Fruit fly (Drosophila melanogaster) whole organism, prepupa: ENCODE results near the gene CG4338.

Source experiments
- CG10631 ChIP-seq: fragments of 200-800 bp; sonication (Bioruptor generic); optimal IDR thresholded peaks from 2 replicates; lab custom pipeline; 2016; ENCODE audit warnings: missing biosample characterization, missing genetic modification characterization
- CG11294 ChIP-seq: fragments of 200-800 bp; sonication (Bioruptor generic); IDR thresholded peaks from 2 replicates; pipeline ENCODE4 v1.3.6; 2022; ENCODE audit warnings: missing biosample characterization, missing genetic modification characterization
- CG11762 ChIP-seq: fragments of 200-800 bp; sonication (Bioruptor generic); optimal IDR thresholded peaks from 3 replicates; lab custom pipeline; 2016; ENCODE audit warnings: missing biosample characterization, missing genetic modification characterization; ENCODE audit not compliant: insufficient read depth
- CG11902 ChIP-seq: fragments of 200-800 bp; sonication (Bioruptor generic); optimal IDR thresholded peaks from 3 replicates; lab custom pipeline; 2016; ENCODE audit warnings: missing biosample characterization, missing genetic modification characterization
- CG15336 ChIP-seq: fragments of 200-800 bp; sonication (Bioruptor generic); IDR thresholded peaks from 2 replicates; pipeline ENCODE4 v1.3.6; 2022; ENCODE audit warnings: missing biosample characterization, missing genetic modification characterization
- CG1621 ChIP-seq: fragments of 200-800 bp; sonication (Bioruptor generic); optimal IDR thresholded peaks from 3 replicates; lab custom pipeline; 2018; ENCODE audit warnings: missing biosample characterization, mild to moderate bottlenecking, missing genetic modification characterization
- CG16779 ChIP-seq: fragments of 200-800 bp; sonication (Bioruptor generic); optimal IDR thresholded peaks from 3 replicates; lab custom pipeline; 2017; ENCODE audit warnings: missing biosample characterization, mild to moderate bottlenecking, missing genetic modification characterization
- CG3032 ChIP-seq: fragments of 200-800 bp; optimal IDR thresholded peaks from 2 replicates; lab custom pipeline; 2019; ENCODE audit warnings: missing biosample characterization, mild to moderate bottlenecking, missing genetic modification characterization, moderate library complexity
- CG31627 ChIP-seq: fragments of 200-800 bp; sonication (Bioruptor generic); optimal IDR thresholded peaks from 3 replicates; lab custom pipeline; 2016; ENCODE audit warnings: missing biosample characterization, missing genetic modification characterization
- CG32006 ChIP-seq: fragments of 200-800 bp; sonication (Bioruptor generic); optimal IDR thresholded peaks from 3 replicates; lab custom pipeline; 2017; ENCODE audit warnings: missing biosample characterization, mild to moderate bottlenecking, missing genetic modification characterization
- CG34406 ChIP-seq: fragments of 200-800 bp; sonication (Bioruptor generic); optimal IDR thresholded peaks from 3 replicates; lab custom pipeline; 2016; ENCODE audit warnings: missing biosample characterization, missing genetic modification characterization
- CG4318 ChIP-seq: fragments of 200-800 bp; sonication (Bioruptor generic); optimal IDR thresholded peaks from 3 replicates; lab custom pipeline; 2017; ENCODE audit warnings: missing biosample characterization, mild to moderate bottlenecking, missing genetic modification characterization
- CG6163 ChIP-seq: fragments of 200-800 bp; sonication (Bioruptor generic); IDR thresholded peaks from 3 replicates; pipeline ENCODE4 v1.3.6; 2022; ENCODE audit warnings: missing biosample characterization, missing genetic modification characterization
- CG6276 ChIP-seq: fragments of 200-800 bp; sonication (Bioruptor generic); optimal IDR thresholded peaks from 2 replicates; lab custom pipeline; 2017; ENCODE audit warnings: missing biosample characterization, mild to moderate bottlenecking, missing genetic modification characterization
- CG6792 ChIP-seq: fragments of 200-800 bp; sonication (Bioruptor generic); optimal IDR thresholded peaks from 3 replicates; lab custom pipeline; 2016; ENCODE audit warnings: missing biosample characterization, missing genetic modification characterization
- CG6808 ChIP-seq: fragments of 200-800 bp; sonication (Bioruptor generic); optimal IDR thresholded peaks from 3 replicates; lab custom pipeline; 2017; ENCODE audit warnings: missing biosample characterization, missing genetic modification characterization, mild to moderate bottlenecking, moderate library complexity, missing genetic modification reagents
- CG6854 ChIP-seq: fragments of 200-800 bp; sonication (Bioruptor generic); optimal IDR thresholded peaks from 2 replicates; lab custom pipeline; 2017; ENCODE audit warnings: missing biosample characterization, mild to moderate bottlenecking, missing genetic modification characterization
- CG7368 ChIP-seq: fragments of 200-800 bp; sonication (Bioruptor generic); optimal IDR thresholded peaks from 3 replicates; lab custom pipeline; 2016; ENCODE audit warnings: missing biosample characterization, missing genetic modification characterization
- CG8119 ChIP-seq: fragments of 200-800 bp; sonication (Bioruptor generic); IDR thresholded peaks from 3 replicates; pipeline ENCODE4 v1.3.6; 2022; ENCODE audit warnings: missing biosample characterization, missing genetic modification characterization
- CG8319 ChIP-seq: fragments of 200-800 bp; sonication (Bioruptor generic); optimal IDR thresholded peaks from 3 replicates; lab custom pipeline; 2016; ENCODE audit warnings: missing biosample characterization, missing genetic modification characterization
- CG8632 ChIP-seq: fragments of 200-800 bp; sonication (Bioruptor generic); optimal IDR thresholded peaks from 3 replicates; lab custom pipeline; 2016; ENCODE audit warnings: missing biosample characterization, missing genetic modification characterization
- CG9139 ChIP-seq: fragments of 200-800 bp; sonication (Bioruptor generic); optimal IDR thresholded peaks from 3 replicates; lab custom pipeline; 2017; ENCODE audit warnings: missing biosample characterization, mild to moderate bottlenecking, missing genetic modification characterization
- Eip78C ChIP-seq: fragments of 200-800 bp; sonication (Bioruptor generic); peaks from one replicate; lab custom pipeline; 2016; ENCODE audit warnings: missing biosample characterization, missing genetic modification characterization
- Eip93F ChIP-seq: fragments of 200-800 bp; sonication (Bioruptor generic); optimal IDR thresholded peaks from 2 replicates; lab custom pipeline; 2016; ENCODE audit warnings: missing biosample characterization, mild to moderate bottlenecking, missing genetic modification characterization
- Ets96B ChIP-seq: fragments of 200-800 bp; optimal IDR thresholded peaks from 2 replicates; lab custom pipeline; 2019; ENCODE audit warnings: missing biosample characterization, mild to moderate bottlenecking, missing genetic modification characterization, moderate library complexity
- Gug ChIP-seq: fragments of 200-800 bp; sonication (Bioruptor generic); IDR thresholded peaks from 2 replicates; pipeline ENCODE4 v1.3.6; 2022; ENCODE audit warnings: missing biosample characterization, missing genetic modification characterization
- Hr38 ChIP-seq: sonication (Bioruptor generic); optimal IDR thresholded peaks from 2 replicates; lab custom pipeline; 2016; ENCODE audit warnings: missing biosample characterization, missing genetic modification characterization
- Hr39 ChIP-seq: fragments of 200-800 bp; sonication (Bioruptor generic); optimal IDR thresholded peaks from 2 replicates; lab custom pipeline; 2016; ENCODE audit warnings: missing biosample characterization, missing genetic modification characterization
- Lpt ChIP-seq: fragments of 200-800 bp; sonication (Bioruptor generic); optimal IDR thresholded peaks from 3 replicates; lab custom pipeline; 2016; ENCODE audit warnings: missing biosample characterization, missing genetic modification characterization
- Met ChIP-seq: fragments of 200-800 bp; sonication (Bioruptor generic); optimal IDR thresholded peaks from 3 replicates; lab custom pipeline; 2016; ENCODE audit warnings: missing biosample characterization, missing genetic modification characterization
- OdsH ChIP-seq: fragments of 200-800 bp; sonication (Bioruptor generic); optimal IDR thresholded peaks from 3 replicates; lab custom pipeline; 2016; ENCODE audit warnings: missing biosample characterization, missing genetic modification characterization
- Sox102F ChIP-seq: fragments of 200-800 bp; sonication (Bioruptor generic); optimal IDR thresholded peaks from 2 replicates; lab custom pipeline; 2016; ENCODE audit warnings: missing biosample characterization, mild to moderate bottlenecking, missing genetic modification characterization
- Sox14 ChIP-seq: fragments of 200-800 bp; sonication (Bioruptor generic); optimal IDR thresholded peaks from 3 replicates; lab custom pipeline; 2016; ENCODE audit warnings: missing biosample characterization, missing genetic modification characterization
- Sox15 ChIP-seq: fragments of 200-800 bp; sonication (Bioruptor generic); optimal IDR thresholded peaks from 3 replicates; lab custom pipeline; 2016; ENCODE audit warnings: missing biosample characterization, missing genetic modification characterization
- achi ChIP-seq: fragments of 200-800 bp; sonication (Bioruptor generic); optimal IDR thresholded peaks from 3 replicates; lab custom pipeline; 2016; ENCODE audit warnings: missing biosample characterization, missing genetic modification characterization
- cyc ChIP-seq: fragments of 200-800 bp; sonication (Bioruptor generic); optimal IDR thresholded peaks from 3 replicates; lab custom pipeline; 2016; ENCODE audit warnings: missing biosample characterization, missing genetic modification characterization
- dac ChIP-seq: fragments of 200-800 bp; sonication (Bioruptor generic); optimal IDR thresholded peaks from 2 replicates; lab custom pipeline; 2017; ENCODE audit warnings: missing biosample characterization, mild to moderate bottlenecking, missing genetic modification characterization
- dsx ChIP-seq: fragments of 200-800 bp; optimal IDR thresholded peaks from 3 replicates; lab custom pipeline; 2019; ENCODE audit warnings: missing biosample characterization, mild to moderate bottlenecking, missing genetic modification characterization, moderate library complexity; ENCODE audit not compliant: poor library complexity, severe bottlenecking
- eg ChIP-seq: fragments of 200-800 bp; sonication (Bioruptor generic); IDR thresholded peaks from 3 replicates; pipeline ENCODE4 v1.3.6; 2022; ENCODE audit warnings: missing biosample characterization, missing genetic modification characterization
- esn ChIP-seq: fragments of 200-800 bp; sonication (Bioruptor generic); optimal IDR thresholded peaks from 2 replicates; lab custom pipeline; 2016; ENCODE audit warnings: missing biosample characterization, mild to moderate bottlenecking, missing genetic modification characterization, moderate library complexity
- fd59A ChIP-seq: fragments of 200-800 bp; sonication (Bioruptor generic); optimal IDR thresholded peaks from 2 replicates; lab custom pipeline; 2017; ENCODE audit warnings: missing biosample characterization, mild to moderate bottlenecking, missing genetic modification characterization, missing genetic modification reagents
- fd85E ChIP-seq: fragments of 200-800 bp; sonication (Bioruptor generic); optimal IDR thresholded peaks from 3 replicates; lab custom pipeline; 2016; ENCODE audit warnings: missing biosample characterization, missing genetic modification characterization
- fkh ChIP-seq: fragments of 200-800 bp; sonication (Bioruptor generic); optimal IDR thresholded peaks from 3 replicates; lab custom pipeline; 2017; ENCODE audit warnings: missing biosample characterization, mild to moderate bottlenecking, missing genetic modification characterization, moderate library complexity
- lz ChIP-seq: fragments of 200-800 bp; sonication (Bioruptor generic); optimal IDR thresholded peaks from 3 replicates; lab custom pipeline; 2016; ENCODE audit warnings: missing biosample characterization, missing genetic modification characterization
- net ChIP-seq: fragments of 200-800 bp; sonication (Bioruptor generic); optimal IDR thresholded peaks from 3 replicates; lab custom pipeline; 2016; ENCODE audit warnings: missing biosample characterization, missing genetic modification characterization
- pdm3 ChIP-seq: fragments of 200-800 bp; sonication (Bioruptor generic); optimal IDR thresholded peaks from 3 replicates; lab custom pipeline; 2016; ENCODE audit warnings: missing biosample characterization, missing genetic modification characterization
- salr ChIP-seq, 2 experiments: fragments of 200-800 bp; sonication (Bioruptor generic); optimal IDR thresholded peaks; 3 replicates each; lab custom pipeline; 2016 to 2018; ENCODE audit warnings: missing biosample characterization in 2 of 2, missing genetic modification characterization in 2 of 2, mild to moderate bottlenecking in 1 of 2
- spab ChIP-seq: fragments of 200-800 bp; sonication (Bioruptor generic); optimal IDR thresholded peaks from 2 replicates; lab custom pipeline; 2017; ENCODE audit warnings: missing biosample characterization, mild to moderate bottlenecking, missing genetic modification characterization, missing genetic modification reagents
- ss ChIP-seq, 2 experiments: fragments of 200-800 bp; sonication (Bioruptor generic); optimal IDR thresholded peaks; 2 replicates in 1 of 2; 3 replicates in 1 of 2; lab custom pipeline; 2017 to 2018; ENCODE audit warnings: mild to moderate bottlenecking in 2 of 2, missing biosample characterization in 2 of 2, missing genetic modification characterization in 2 of 2, moderate library complexity in 1 of 2
- svp ChIP-seq: fragments of 200-800 bp; sonication (Bioruptor generic); peaks from one replicate; lab custom pipeline; 2016; ENCODE audit warnings: missing biosample characterization, missing genetic modification characterization
- topi ChIP-seq: fragments of 200-800 bp; sonication (Bioruptor generic); optimal IDR thresholded peaks from 3 replicates; lab custom pipeline; 2016; ENCODE audit warnings: missing biosample characterization, missing genetic modification characterization
- vri ChIP-seq: fragments of 200-800 bp; sonication (Bioruptor generic); optimal IDR thresholded peaks from 3 replicates; lab custom pipeline; 2016; ENCODE audit warnings: missing biosample characterization, mild to moderate bottlenecking, missing genetic modification characterization

Gene CG4338

dm6 chr3R:15275158-15275623 lies at the start of gene CG4338, which contains the start of gene Cp190:
Gene CG4338, plus strand, starts transcription at chr3R:15275522.
Gene Cp190, minus strand, starts transcription at chr3R:15275241.
- TF ChIP-seq CG8119 (peak; percentile 98), Ets96B (tag; lab: Kevin White, UChicago) (peak; percentile 98), CG32006 (GFP tag; lab: Kevin White, UChicago) (peak; percentile 98), CG8319 (GFP tag; lab: Kevin White, UChicago) (peak; percentile 95), Lpt (GFP tag; lab: Kevin White, UChicago) (peak; percentile 95), CG6808 (peak; percentile 98), dsx (GFP tag; lab: Kevin White, UChicago) (peak; percentile 97), ss (GFP tag; optimal IDR thresholded peaks at IDR 0.05; lab: Kevin White, UChicago) (peak in 1 of 2 experiments; percentile 97), CG7368 (peak; percentile 96), Sox15 (GFP tag; lab: Kevin White, UChicago) (peak; percentile 96), CG6792 (GFP tag; lab: Kevin White, UChicago) (peak; percentile 96), pdm3 (GFP tag; lab: Kevin White, UChicago) (peak; percentile 97), CG10631 (no peak), Met (GFP tag; lab: Kevin White, UChicago) (peak; percentile 96), Eip93F (GFP tag; lab: Kevin White, UChicago) (no peak), CG11762 (peak; percentile 93), CG6854 (GFP tag; lab: Kevin White, UChicago) (peak; percentile 94), CG31627 (peak; percentile 97), dac (peak; percentile 89), CG6276 (GFP tag; lab: Kevin White, UChicago) (no peak), eg (GFP tag; lab: Robert Waterston, UW) (peak; percentile 97), fkh (no peak), CG4318 (no peak), lz (peak; percentile 97), OdsH (GFP tag; lab: Kevin White, UChicago) (peak; percentile 98), Hr38 (GFP tag; lab: Kevin White, UChicago) (no peak), CG3032 (peak; percentile 99), CG6163 (GFP tag; lab: Robert Waterston, UW) (peak; percentile 96), topi (GFP tag; lab: Kevin White, UChicago) (peak; percentile 97), Sox102F (GFP tag; lab: Kevin White, UChicago) (peak; percentile 79), Sox14 (GFP tag; lab: Kevin White, UChicago) (peak; percentile 97), achi (GFP tag; lab: Kevin White, UChicago) (peak; percentile 98), CG15336 (peak; percentile 98), svp (GFP tag; lab: Kevin White, UChicago) (peak; percentile 99), CG8632 (peak; percentile 97), spab (GFP tag; lab: Kevin White, UChicago) (peak; percentile 94), CG11902 (GFP tag; lab: Kevin White, UChicago) (peak; percentile 95), CG9139 (GFP tag; lab: Kevin White, UChicago) (no peak), fd85E (no peak), cyc (peak; percentile 97), salr (GFP tag; optimal IDR thresholded peaks at IDR 0.05; lab: Kevin White, UChicago) (peak; percentile 28 to 92), vri (peak; percentile 93), net (peak; percentile 96), Eip78C (GFP tag; lab: Kevin White, UChicago) (peak; percentile 99), CG1621 (peak; percentile 93), Gug (GFP tag; lab: Robert Waterston, UW) (peak; percentile 94), CG34406 (GFP tag; lab: Kevin White, UChicago) (peak; percentile 97), fd59A (GFP tag; lab: Kevin White, UChicago) (peak; percentile 96), CG16779 (tag; lab: Kevin White, UChicago) (no peak), Hr39 (GFP tag; lab: Kevin White, UChicago) (peak; percentile 93), CG11294 (peak; percentile 95), esn (GFP tag; lab: Kevin White, UChicago) (peak; percentile 98)
